Fruit fly (Drosophila melanogaster) whole organism, prepupa: ENCODE measurements around the gene CG7120.
A peak's percentile ranks its signal among the peaks of the same experiment; 100 is the strongest.

Experiments
- Blimp-1 ChIP-seq: fragments of 200-800 bp; sonication (Bioruptor generic); optimal IDR thresholded peaks from 3 replicates; lab custom pipeline; 2017; ENCODE audit warnings: missing biosample characterization, missing genetic modification characterization, mild to moderate bottlenecking, moderate library complexity, missing genetic modification reagents
- CG11294 ChIP-seq: fragments of 200-800 bp; sonication (Bioruptor generic); IDR thresholded peaks from 2 replicates; pipeline ENCODE4 v1.3.6; 2022; ENCODE audit warnings: missing biosample characterization, missing genetic modification characterization
- CG11762 ChIP-seq: fragments of 200-800 bp; sonication (Bioruptor generic); optimal IDR thresholded peaks from 3 replicates; lab custom pipeline; 2016; ENCODE audit warnings: missing biosample characterization, missing genetic modification characterization; ENCODE audit not compliant: insufficient read depth
- CG11902 ChIP-seq: fragments of 200-800 bp; sonication (Bioruptor generic); optimal IDR thresholded peaks from 3 replicates; lab custom pipeline; 2016; ENCODE audit warnings: missing biosample characterization, missing genetic modification characterization
- CG15336 ChIP-seq: fragments of 200-800 bp; sonication (Bioruptor generic); IDR thresholded peaks from 2 replicates; pipeline ENCODE4 v1.3.6; 2022; ENCODE audit warnings: missing biosample characterization, missing genetic modification characterization
- CG1621 ChIP-seq: fragments of 200-800 bp; sonication (Bioruptor generic); optimal IDR thresholded peaks from 3 replicates; lab custom pipeline; 2018; ENCODE audit warnings: missing biosample characterization, mild to moderate bottlenecking, missing genetic modification characterization
- CG3032 ChIP-seq: fragments of 200-800 bp; optimal IDR thresholded peaks from 2 replicates; lab custom pipeline; 2019; ENCODE audit warnings: missing biosample characterization, mild to moderate bottlenecking, missing genetic modification characterization, moderate library complexity
- CG31627 ChIP-seq: fragments of 200-800 bp; sonication (Bioruptor generic); optimal IDR thresholded peaks from 3 replicates; lab custom pipeline; 2016; ENCODE audit warnings: missing biosample characterization, missing genetic modification characterization
- CG32006 ChIP-seq: fragments of 200-800 bp; sonication (Bioruptor generic); optimal IDR thresholded peaks from 3 replicates; lab custom pipeline; 2017; ENCODE audit warnings: missing biosample characterization, mild to moderate bottlenecking, missing genetic modification characterization
- CG3919 ChIP-seq: fragments of 200-800 bp; sonication (Bioruptor generic); optimal IDR thresholded peaks from 3 replicates; lab custom pipeline; 2016; ENCODE audit warnings: missing biosample characterization, missing genetic modification characterization
- CG4318 ChIP-seq: fragments of 200-800 bp; sonication (Bioruptor generic); optimal IDR thresholded peaks from 3 replicates; lab custom pipeline; 2017; ENCODE audit warnings: missing biosample characterization, mild to moderate bottlenecking, missing genetic modification characterization
- CG6163 ChIP-seq: fragments of 200-800 bp; sonication (Bioruptor generic); IDR thresholded peaks from 3 replicates; pipeline ENCODE4 v1.3.6; 2022; ENCODE audit warnings: missing biosample characterization, missing genetic modification characterization
- CG6276 ChIP-seq: fragments of 200-800 bp; sonication (Bioruptor generic); optimal IDR thresholded peaks from 2 replicates; lab custom pipeline; 2017; ENCODE audit warnings: missing biosample characterization, mild to moderate bottlenecking, missing genetic modification characterization
- CG6792 ChIP-seq: fragments of 200-800 bp; sonication (Bioruptor generic); optimal IDR thresholded peaks from 3 replicates; lab custom pipeline; 2016; ENCODE audit warnings: missing biosample characterization, missing genetic modification characterization
- CG6808 ChIP-seq: fragments of 200-800 bp; sonication (Bioruptor generic); optimal IDR thresholded peaks from 3 replicates; lab custom pipeline; 2017; ENCODE audit warnings: missing biosample characterization, missing genetic modification characterization, mild to moderate bottlenecking, moderate library complexity, missing genetic modification reagents
- CG6854 ChIP-seq: fragments of 200-800 bp; sonication (Bioruptor generic); optimal IDR thresholded peaks from 2 replicates; lab custom pipeline; 2017; ENCODE audit warnings: missing biosample characterization, mild to moderate bottlenecking, missing genetic modification characterization
- CG8632 ChIP-seq: fragments of 200-800 bp; sonication (Bioruptor generic); optimal IDR thresholded peaks from 3 replicates; lab custom pipeline; 2016; ENCODE audit warnings: missing biosample characterization, missing genetic modification characterization
- CG9139 ChIP-seq: fragments of 200-800 bp; sonication (Bioruptor generic); optimal IDR thresholded peaks from 3 replicates; lab custom pipeline; 2017; ENCODE audit warnings: missing biosample characterization, mild to moderate bottlenecking, missing genetic modification characterization
- Eip78C ChIP-seq: fragments of 200-800 bp; sonication (Bioruptor generic); peaks from one replicate; lab custom pipeline; 2016; ENCODE audit warnings: missing biosample characterization, missing genetic modification characterization
- Eip93F ChIP-seq: fragments of 200-800 bp; sonication (Bioruptor generic); optimal IDR thresholded peaks from 2 replicates; lab custom pipeline; 2016; ENCODE audit warnings: missing biosample characterization, mild to moderate bottlenecking, missing genetic modification characterization
- Ets21C ChIP-seq: fragments of 200-800 bp; sonication (Bioruptor generic); optimal IDR thresholded peaks from 3 replicates; lab custom pipeline; 2016; ENCODE audit warnings: missing biosample characterization, missing genetic modification characterization
- Ets96B ChIP-seq: fragments of 200-800 bp; optimal IDR thresholded peaks from 2 replicates; lab custom pipeline; 2019; ENCODE audit warnings: missing biosample characterization, mild to moderate bottlenecking, missing genetic modification characterization, moderate library complexity
- Gug ChIP-seq: fragments of 200-800 bp; sonication (Bioruptor generic); IDR thresholded peaks from 2 replicates; pipeline ENCODE4 v1.3.6; 2022; ENCODE audit warnings: missing biosample characterization, missing genetic modification characterization
- Hr38 ChIP-seq: sonication (Bioruptor generic); optimal IDR thresholded peaks from 2 replicates; lab custom pipeline; 2016; ENCODE audit warnings: missing biosample characterization, missing genetic modification characterization
- Hr4 ChIP-seq: fragments of 200-800 bp; sonication (Bioruptor generic); optimal IDR thresholded peaks from 3 replicates; lab custom pipeline; 2016; ENCODE audit warnings: missing biosample characterization, missing genetic modification characterization
- Lpt ChIP-seq: fragments of 200-800 bp; sonication (Bioruptor generic); optimal IDR thresholded peaks from 3 replicates; lab custom pipeline; 2016; ENCODE audit warnings: missing biosample characterization, missing genetic modification characterization
- Smox ChIP-seq: fragments of 200-800 bp; sonication (Bioruptor generic); optimal IDR thresholded peaks from 3 replicates; lab custom pipeline; 2016; ENCODE audit warnings: missing biosample characterization, missing genetic modification characterization
- Sox102F ChIP-seq: fragments of 200-800 bp; sonication (Bioruptor generic); optimal IDR thresholded peaks from 2 replicates; lab custom pipeline; 2016; ENCODE audit warnings: missing biosample characterization, mild to moderate bottlenecking, missing genetic modification characterization
- Sox14 ChIP-seq: fragments of 200-800 bp; sonication (Bioruptor generic); optimal IDR thresholded peaks from 3 replicates; lab custom pipeline; 2016; ENCODE audit warnings: missing biosample characterization, missing genetic modification characterization
- Sox15 ChIP-seq: fragments of 200-800 bp; sonication (Bioruptor generic); optimal IDR thresholded peaks from 3 replicates; lab custom pipeline; 2016; ENCODE audit warnings: missing biosample characterization, missing genetic modification characterization
- acj6 ChIP-seq: fragments of 200-800 bp; sonication (Bioruptor generic); optimal IDR thresholded peaks from 3 replicates; lab custom pipeline; 2016; ENCODE audit warnings: missing biosample characterization, missing genetic modification characterization
- eg ChIP-seq: fragments of 200-800 bp; sonication (Bioruptor generic); IDR thresholded peaks from 3 replicates; pipeline ENCODE4 v1.3.6; 2022; ENCODE audit warnings: missing biosample characterization, missing genetic modification characterization
- esn ChIP-seq: fragments of 200-800 bp; sonication (Bioruptor generic); optimal IDR thresholded peaks from 2 replicates; lab custom pipeline; 2016; ENCODE audit warnings: missing biosample characterization, mild to moderate bottlenecking, missing genetic modification characterization, moderate library complexity
- fd59A ChIP-seq: fragments of 200-800 bp; sonication (Bioruptor generic); optimal IDR thresholded peaks from 2 replicates; lab custom pipeline; 2017; ENCODE audit warnings: missing biosample characterization, mild to moderate bottlenecking, missing genetic modification characterization, missing genetic modification reagents
- fkh ChIP-seq: fragments of 200-800 bp; sonication (Bioruptor generic); optimal IDR thresholded peaks from 3 replicates; lab custom pipeline; 2017; ENCODE audit warnings: missing biosample characterization, mild to moderate bottlenecking, missing genetic modification characterization, moderate library complexity
- lz ChIP-seq: fragments of 200-800 bp; sonication (Bioruptor generic); optimal IDR thresholded peaks from 3 replicates; lab custom pipeline; 2016; ENCODE audit warnings: missing biosample characterization, missing genetic modification characterization
- net ChIP-seq: fragments of 200-800 bp; sonication (Bioruptor generic); optimal IDR thresholded peaks from 3 replicates; lab custom pipeline; 2016; ENCODE audit warnings: missing biosample characterization, missing genetic modification characterization
- pdm3 ChIP-seq: fragments of 200-800 bp; sonication (Bioruptor generic); optimal IDR thresholded peaks from 3 replicates; lab custom pipeline; 2016; ENCODE audit warnings: missing biosample characterization, missing genetic modification characterization
- salr ChIP-seq, 2 experiments: fragments of 200-800 bp; sonication (Bioruptor generic); optimal IDR thresholded peaks; 3 replicates each; lab custom pipeline; 2016 to 2018; ENCODE audit warnings: missing biosample characterization in 2 of 2, missing genetic modification characterization in 2 of 2, mild to moderate bottlenecking in 1 of 2
- spab ChIP-seq: fragments of 200-800 bp; sonication (Bioruptor generic); optimal IDR thresholded peaks from 2 replicates; lab custom pipeline; 2017; ENCODE audit warnings: missing biosample characterization, mild to moderate bottlenecking, missing genetic modification characterization, missing genetic modification reagents
- ss ChIP-seq, 2 experiments: fragments of 200-800 bp; sonication (Bioruptor generic); optimal IDR thresholded peaks; 2 replicates in 1 of 2; 3 replicates in 1 of 2; lab custom pipeline; 2017 to 2018; ENCODE audit warnings: mild to moderate bottlenecking in 2 of 2, missing biosample characterization in 2 of 2, missing genetic modification characterization in 2 of 2, moderate library complexity in 1 of 2
- svp ChIP-seq: fragments of 200-800 bp; sonication (Bioruptor generic); peaks from one replicate; lab custom pipeline; 2016; ENCODE audit warnings: missing biosample characterization, missing genetic modification characterization
- topi ChIP-seq: fragments of 200-800 bp; sonication (Bioruptor generic); optimal IDR thresholded peaks from 3 replicates; lab custom pipeline; 2016; ENCODE audit warnings: missing biosample characterization, missing genetic modification characterization
- vri ChIP-seq: fragments of 200-800 bp; sonication (Bioruptor generic); optimal IDR thresholded peaks from 3 replicates; lab custom pipeline; 2016; ENCODE audit warnings: missing biosample characterization, mild to moderate bottlenecking, missing genetic modification characterization

Gene CG7120

dm6 chr3L:8368694-8369344 is 27.0 kb upstream of the CG7120 start (continued):
- TF ChIP-seq esn (peak; percentile 76), Hr38 (GFP tag; lab: Kevin White, UChicago) (no peak), CG32006 (GFP tag; lab: Kevin White, UChicago) (peak; percentile 11), salr (GFP tag; optimal IDR thresholded peaks at IDR 0.05; lab: Kevin White, UChicago) (no peak), net (GFP tag; lab: Kevin White, UChicago) (no peak), fd59A (GFP tag; lab: Kevin White, UChicago) (no peak), Smox (GFP tag; lab: Kevin White, UChicago) (peak; percentile 76), CG6276 (GFP tag; lab: Kevin White, UChicago) (no peak), Sox102F (GFP tag; lab: Kevin White, UChicago) (peak; percentile 60), acj6 (GFP tag; lab: Kevin White, UChicago) (peak; percentile 35), Sox15 (GFP tag; lab: Kevin White, UChicago) (no peak), CG6808 (GFP tag; lab: Kevin White, UChicago) (no peak), fkh (GFP tag; lab: Kevin White, UChicago) (no peak), CG4318 (GFP tag; lab: Kevin White, UChicago) (no peak), Gug (no peak), CG8632 (peak; percentile 3), svp (peak; percentile 88), ss (GFP tag; optimal IDR thresholded peaks at IDR 0.05; lab: Kevin White, UChicago) (no peak), Ets21C (GFP tag; lab: Kevin White, UChicago) (peak; percentile 48), Blimp-1 (GFP tag; lab: Kevin White, UChicago) (no peak)
- TF ChIP-seq, all 60 proteins: peak for 24

DNA sequence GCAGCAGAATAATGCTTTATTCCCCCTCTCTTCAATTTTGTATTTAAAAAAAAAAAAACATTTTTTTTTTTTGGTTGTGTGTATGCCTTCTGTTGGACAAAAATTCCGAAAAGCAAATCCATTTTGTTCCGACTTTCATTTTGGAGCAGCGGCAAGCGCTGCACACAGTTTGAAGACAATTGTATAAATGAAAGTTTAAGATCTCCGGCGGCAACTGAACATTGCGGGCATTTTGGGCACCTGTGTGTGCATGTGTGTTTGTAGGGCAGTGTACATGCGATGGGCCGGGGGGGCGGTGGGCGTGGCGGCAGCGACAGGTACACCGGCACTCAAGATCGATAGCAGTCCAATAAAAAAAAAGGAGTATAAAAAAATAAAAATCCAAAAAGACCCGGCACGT is 26.3 kb upstream of the CG7120 start:
- TF ChIP-seq CG15336 (GFP tag; lab: Robert Waterston, UW) (no peak), eg (GFP tag; lab: Robert Waterston, UW) (no peak), Ets21C (GFP tag; lab: Kevin White, UChicago) (no peak), fd59A (GFP tag; lab: Kevin White, UChicago) (no peak), CG11902 (no peak), Blimp-1 (GFP tag; lab: Kevin White, UChicago) (peak; percentile 79), net (GFP tag; lab: Kevin White, UChicago) (no peak), Eip78C (GFP tag; lab: Kevin White, UChicago) (peak; percentile 8), CG3032 (tag; lab: Kevin White, UChicago) (no peak), CG1621 (tag; lab: Kevin White, UChicago) (no peak), salr (GFP tag; optimal IDR thresholded peaks at IDR 0.05; lab: Kevin White, UChicago) (no peak), CG6854 (peak; percentile 18), pdm3 (GFP tag; lab: Kevin White, UChicago) (no peak), spab (GFP tag; lab: Kevin White, UChicago) (no peak), svp (peak; percentile 50), Sox102F (GFP tag; lab: Kevin White, UChicago) (peak; percentile 0)

dm6 chr3L:8370922-8371321 is 24.9 kb upstream of the CG7120 start:
- TF ChIP-seq CG6854: no peak
- TF ChIP-seq CG32006 (GFP tag; lab: Kevin White, UChicago): no peak
- TF ChIP-seq CG4318 (GFP tag; lab: Kevin White, UChicago): no peak
- no peak for TF ChIP-seq CG9139 (GFP tag; lab: Kevin White, UChicago)
- peak; percentile 64 for TF ChIP-seq Smox (GFP tag; lab: Kevin White, UChicago)
- peak; percentile 4 for TF ChIP-seq CG3919 (GFP tag; lab: Kevin White, UChicago)
- no peak for TF ChIP-seq CG6163 (GFP tag; lab: Robert Waterston, UW)
- no peak for TF ChIP-seq Ets96B (tag; lab: Kevin White, UChicago)
- peak; percentile 66 for TF ChIP-seq CG31627 (GFP tag; lab: Kevin White, UChicago)
- TF ChIP-seq Hr4 (GFP tag; lab: Kevin White, UChicago): no peak
- TF ChIP-seq fkh (GFP tag; lab: Kevin White, UChicago): no peak
- peak; percentile 64 for TF ChIP-seq topi (GFP tag; lab: Kevin White, UChicago)
- peak; percentile 44 for TF ChIP-seq Sox14
- TF ChIP-seq Blimp-1 (GFP tag; lab: Kevin White, UChicago): peak; percentile 9
- no peak for TF ChIP-seq CG6276 (GFP tag; lab: Kevin White, UChicago)
- TF ChIP-seq CG11762 (GFP tag; lab: Kevin White, UChicago): no peak
- peak; percentile 70 for TF ChIP-seq Sox102F (GFP tag; lab: Kevin White, UChicago)
- no peak for TF ChIP-seq Lpt (GFP tag; lab: Kevin White, UChicago)
- no peak for TF ChIP-seq CG6792 (GFP tag; lab: Kevin White, UChicago)
- no peak for TF ChIP-seq net (GFP tag; lab: Kevin White, UChicago)
- no peak for TF ChIP-seq CG6808 (GFP tag; lab: Kevin White, UChicago)
- peak; percentile 57 for TF ChIP-seq lz (GFP tag; lab: Kevin White, UChicago)
- no peak for TF ChIP-seq Hr38 (GFP tag; lab: Kevin White, UChicago)
- TF ChIP-seq Eip93F (GFP tag; lab: Kevin White, UChicago): no peak
- peak; percentile 54 for TF ChIP-seq Ets21C (GFP tag; lab: Kevin White, UChicago)
- peak; percentile 58 for TF ChIP-seq vri (GFP tag; lab: Kevin White, UChicago)
- TF ChIP-seq CG11294 (GFP tag; lab: Robert Waterston, UW): no peak
- TF ChIP-seq CG15336 (GFP tag; lab: Robert Waterston, UW): no peak
- TF ChIP-seq pdm3 (GFP tag; lab: Kevin White, UChicago): peak; percentile 10
